In the genomic region with DNA sequence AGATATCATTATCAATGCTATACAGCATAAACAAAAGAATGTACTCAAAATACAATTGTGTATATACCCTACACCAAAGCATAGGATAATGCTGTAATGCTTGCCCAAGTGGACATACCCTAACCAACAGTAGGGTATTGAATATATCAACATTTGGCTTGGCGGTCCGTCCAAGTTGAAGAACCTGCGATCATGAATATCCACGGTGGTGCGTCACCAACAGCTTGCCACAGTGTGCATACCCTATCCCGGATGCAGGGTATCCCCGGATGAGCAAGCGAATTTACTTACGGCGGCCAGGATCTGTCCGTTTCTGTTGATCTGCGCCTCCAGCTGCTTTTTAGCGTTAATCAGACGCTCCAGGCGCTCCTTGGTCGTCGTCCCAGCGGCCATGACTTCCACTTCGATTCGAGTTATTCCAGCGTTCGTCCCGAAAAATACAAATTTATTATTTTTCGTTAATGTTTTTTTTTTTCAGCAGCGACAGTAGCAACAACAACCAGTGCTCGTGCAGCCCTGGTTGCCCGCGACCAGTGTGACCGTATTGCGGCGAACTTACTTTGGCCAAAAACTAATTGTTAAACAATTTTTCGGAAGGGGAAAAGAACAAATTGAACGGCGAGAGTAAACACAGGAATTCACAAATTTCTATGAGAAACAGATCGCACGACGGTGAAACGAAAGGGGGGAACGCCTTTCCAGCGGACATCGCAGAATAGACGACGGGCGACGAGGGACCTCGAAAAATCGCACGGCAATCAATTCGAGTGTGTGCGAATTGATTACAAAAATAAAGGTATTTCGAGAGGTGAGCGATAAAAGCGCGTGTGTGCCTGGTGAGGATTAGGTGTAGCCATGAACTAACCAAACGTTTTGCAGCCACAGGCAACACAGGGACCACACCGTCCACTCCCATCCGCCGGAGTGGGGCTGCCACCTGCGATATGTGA, we compare ENCODE assay signal across 6 fruit fly cellular contexts.
TF ChIP-seq lines count a peak whose summit lies in the region.

A gene (plus strand): TSS at position 413 of the 950 bp plus-strand sequence.
A gene (minus strand): TSS at position 545 of the 950 bp plus-strand sequence.

- TF ChIP-seq CTCF in S2 (optimal IDR thresholded peaks at IDR 0.05; lab: Kevin White, UChicago), result peak; percentile 17 to 31
- TF ChIP-seq CTCF in whole organism, embryonic (GFP tag; optimal IDR thresholded peaks at IDR 0.05; lab: Kevin White, UChicago), result peak; percentile 71

TF ChIP-seq in whole organism, adult, 20 proteins besides CTCF, POLR2A, EP300 and RAD21 (continues in another document):
- TF ChIP-seq CG5204 (GFP tag; optimal IDR thresholded peaks at IDR 0.05; lab: Kevin White, UChicago) (no peak), CG1620 (GFP tag; optimal IDR thresholded peaks at IDR 0.05; lab: Kevin White, UChicago) (no peak), ovo (GFP tag; optimal IDR thresholded peaks at IDR 0.05; lab: Kevin White, UChicago) (no peak), bab1 (GFP tag; optimal IDR thresholded peaks at IDR 0.05; lab: Kevin White, UChicago) (peak; percentile 21), Crg-1 (GFP tag; optimal IDR thresholded peaks at IDR 0.05; lab: Kevin White, UChicago) (no peak), CG7045 (GFP tag; optimal IDR thresholded peaks at IDR 0.05; lab: Kevin White, UChicago) (peak; percentile 21), Mnt (GFP tag; optimal IDR thresholded peaks at IDR 0.05; lab: Kevin White, UChicago) (peak; percentile 37), Hr96 (GFP tag; optimal IDR thresholded peaks at IDR 0.05; lab: Kevin White, UChicago) (peak; percentile 19), CG12768 (GFP tag; optimal IDR thresholded peaks at IDR 0.05; lab: Kevin White, UChicago) (peak; percentile 30), CG7101 (tag; optimal IDR thresholded peaks at IDR 0.05; lab: Kevin White, UChicago) (peak; percentile 13), CG33017 (tag; optimal IDR thresholded peaks at IDR 0.05; lab: Kevin White, UChicago) (no peak), cic (GFP tag; optimal IDR thresholded peaks at IDR 0.05; lab: Kevin White, UChicago) (no peak), CG11617 (GFP tag; optimal IDR thresholded peaks at IDR 0.05; lab: Kevin White, UChicago) (peak; percentile 33), kay (GFP tag; lab: Kevin White, UChicago; ENCODE audit: borderline replicate concordance) (no peak), pad (GFP tag; optimal IDR thresholded peaks at IDR 0.05; lab: Kevin White, UChicago) (peak; percentile 95)

TF ChIP-seq in whole organism, embryonic, 481 proteins besides CTCF, POLR2A, EP300 and RAD21 (continues in another document):
- TF ChIP-seq CG13424 (tag; optimal IDR thresholded peaks at IDR 0.05; lab: Kevin White, UChicago) (peak; percentile 0), CG14710 (tag; optimal IDR thresholded peaks at IDR 0.05; lab: Kevin White, UChicago) (peak; percentile 27), hth (optimal IDR thresholded peaks at IDR 0.05; lab: Kevin White, UChicago) (no peak), Gsc (GFP tag; IDR thresholded peaks at IDR 0.05; lab: Robert Waterston, UW) (peak; percentile 56), CG14050 (GFP tag; IDR thresholded peaks at IDR 0.05; lab: Robert Waterston, UW) (peak; percentile 57; the same call in 2 of the 3 replicates), sob (GFP tag; IDR thresholded peaks at IDR 0.05; lab: Robert Waterston, UW) (peak; percentile 80), CG9876 (GFP tag; optimal IDR thresholded peaks at IDR 0.05; lab: Kevin White, UChicago) (no peak), stc (GFP tag; IDR thresholded peaks at IDR 0.05; lab: Robert Waterston, UW) (no peak), Fer1 (GFP tag; optimal IDR thresholded peaks at IDR 0.05; lab: Kevin White, UChicago) (no peak), Hand (GFP tag; optimal IDR thresholded peaks at IDR 0.05; lab: Kevin White, UChicago) (no peak), ranshi (GFP tag; IDR thresholded peaks at IDR 0.05; lab: Robert Waterston, UW) (peak; percentile 62), D19A (tag; optimal IDR thresholded peaks at IDR 0.05; lab: Kevin White, UChicago) (peak; percentile 71), CG3995 (GFP tag; optimal IDR thresholded peaks at IDR 0.05; lab: Kevin White, UChicago) (no peak), chm (GFP tag; IDR thresholded peaks at IDR 0.05; lab: Robert Waterston, UW) (peak; percentile 78), D19B (GFP tag; optimal IDR thresholded peaks at IDR 0.05; lab: Kevin White, UChicago) (peak; percentile 55), onecut (GFP tag; IDR thresholded peaks at IDR 0.05; lab: Robert Waterston, UW) (no peak)

TF ChIP-seq in whole organism, prepupa, 60 proteins besides CTCF, POLR2A, EP300 and RAD21 (continues in another document):
- TF ChIP-seq Ets21C (GFP tag; optimal IDR thresholded peaks at IDR 0.05; lab: Kevin White, UChicago), result peak; percentile 63
- peak; percentile 74 for TF ChIP-seq achi (GFP tag; optimal IDR thresholded peaks at IDR 0.05; lab: Kevin White, UChicago)
- TF ChIP-seq CG4318 (GFP tag; optimal IDR thresholded peaks at IDR 0.05; lab: Kevin White, UChicago), result no peak
- peak; percentile 78 for TF ChIP-seq topi (GFP tag; optimal IDR thresholded peaks at IDR 0.05; lab: Kevin White, UChicago)
- TF ChIP-seq vri (GFP tag; optimal IDR thresholded peaks at IDR 0.05; lab: Kevin White, UChicago), result no peak
- TF ChIP-seq CG11902 (GFP tag; optimal IDR thresholded peaks at IDR 0.05; lab: Kevin White, UChicago), result peak; percentile 62
- TF ChIP-seq CG6792 (GFP tag; optimal IDR thresholded peaks at IDR 0.05; lab: Kevin White, UChicago), result peak; percentile 68
- no peak for TF ChIP-seq CG9139 (GFP tag; optimal IDR thresholded peaks at IDR 0.05; lab: Kevin White, UChicago)
- peak; percentile 63 for TF ChIP-seq dac (GFP tag; optimal IDR thresholded peaks at IDR 0.05; lab: Kevin White, UChicago)
- TF ChIP-seq acj6 (GFP tag; optimal IDR thresholded peaks at IDR 0.05; lab: Kevin White, UChicago), result peak; percentile 69
- TF ChIP-seq lz (GFP tag; optimal IDR thresholded peaks at IDR 0.05; lab: Kevin White, UChicago), result peak; percentile 79
- no peak for TF ChIP-seq Eip93F (GFP tag; optimal IDR thresholded peaks at IDR 0.05; lab: Kevin White, UChicago)
- no peak for TF ChIP-seq fkh (GFP tag; optimal IDR thresholded peaks at IDR 0.05; lab: Kevin White, UChicago)
- peak; percentile 92 for TF ChIP-seq CG6163 (GFP tag; IDR thresholded peaks at IDR 0.05; lab: Robert Waterston, UW)
- TF ChIP-seq CG7368 (GFP tag; optimal IDR thresholded peaks at IDR 0.05; lab: Kevin White, UChicago), result peak; percentile 76
- peak in 1 of 2 experiments; percentile 39 for TF ChIP-seq salr (GFP tag; optimal IDR thresholded peaks at IDR 0.05; lab: Kevin White, UChicago)
- TF ChIP-seq Hr38 (GFP tag; optimal IDR thresholded peaks at IDR 0.05; lab: Kevin White, UChicago), result no peak

TF ChIP-seq in whole organism, pupa, 21 proteins besides CTCF, POLR2A, EP300 and RAD21 (continues in another document):
- peak; percentile 60 for TF ChIP-seq CG15710 (tag; optimal IDR thresholded peaks at IDR 0.05; lab: Kevin White, UChicago)
- no peak for TF ChIP-seq CG14655 (GFP tag; optimal IDR thresholded peaks at IDR 0.05; lab: Kevin White, UChicago)
- TF ChIP-seq CG13204 (GFP tag; optimal IDR thresholded peaks at IDR 0.05; lab: Kevin White, UChicago), result no peak
- TF ChIP-seq fd96Ca (GFP tag; IDR thresholded peaks at IDR 0.05; lab: Robert Waterston, UW), result peak; percentile 88
- peak; percentile 69 for TF ChIP-seq CG17806 (tag; optimal IDR thresholded peaks at IDR 0.05; lab: Kevin White, UChicago)
- TF ChIP-seq CG32121 (GFP tag; IDR thresholded peaks at IDR 0.05; lab: Robert Waterston, UW), result peak; percentile 80
- TF ChIP-seq CG12605 (GFP tag; IDR thresholded peaks at IDR 0.05; lab: Robert Waterston, UW), result peak; percentile 78
- TF ChIP-seq rn (GFP tag; IDR thresholded peaks at IDR 0.05; lab: Robert Waterston, UW), result peak; percentile 75
- TF ChIP-seq gl (tag; optimal IDR thresholded peaks at IDR 0.05; lab: Kevin White, UChicago), result peak; percentile 23
- no peak for TF ChIP-seq EcR (GFP tag; optimal IDR thresholded peaks at IDR 0.05; lab: Kevin White, UChicago)
- peak; percentile 74 for TF ChIP-seq Pif1B (GFP tag; optimal IDR thresholded peaks at IDR 0.05; lab: Kevin White, UChicago)
- TF ChIP-seq CG10348 (GFP tag; IDR thresholded peaks at IDR 0.05; lab: Robert Waterston, UW), result peak; percentile 47; the same call in 1 of the 2 replicates
- TF ChIP-seq CG8301 (tag; optimal IDR thresholded peaks at IDR 0.05; lab: Kevin White, UChicago), result peak; percentile 66
- peak; percentile 61 for TF ChIP-seq CG9948 (tag; optimal IDR thresholded peaks at IDR 0.05; lab: Kevin White, UChicago)
- TF ChIP-seq D1 (tag; optimal IDR thresholded peaks at IDR 0.05; lab: Kevin White, UChicago), result no peak
- TF ChIP-seq Pif1A (GFP tag; optimal IDR thresholded peaks at IDR 0.05; lab: Kevin White, UChicago), result peak; percentile 80
- peak; percentile 94 for TF ChIP-seq CG4496 (GFP tag; IDR thresholded peaks at IDR 0.05; lab: Robert Waterston, UW)
- TF ChIP-seq CG8159 (tag; optimal IDR thresholded peaks at IDR 0.05; lab: Kevin White, UChicago), result peak; percentile 59

TF ChIP-seq in whole organism, wandering third instar larva, 38 proteins besides CTCF, POLR2A, EP300 and RAD21 (continues in another document):
- TF ChIP-seq Dfd (GFP tag; optimal IDR thresholded peaks at IDR 0.05; lab: Kevin White, UChicago) (no peak), psq (GFP tag; optimal IDR thresholded peaks at IDR 0.05; lab: Kevin White, UChicago) (peak; percentile 56), sv (GFP tag; optimal IDR thresholded peaks at IDR 0.05; lab: Kevin White, UChicago) (peak; percentile 39), N (GFP tag; optimal IDR thresholded peaks at IDR 0.05; lab: Kevin White, UChicago) (no peak), ey (GFP tag; optimal IDR thresholded peaks at IDR 0.05; lab: Kevin White, UChicago) (peak; percentile 77), dmrt93B (GFP tag; optimal IDR thresholded peaks at IDR 0.05; lab: Kevin White, UChicago) (no peak), rgr (GFP tag; optimal IDR thresholded peaks at IDR 0.05; lab: Kevin White, UChicago) (peak; percentile 62), br (GFP tag; optimal IDR thresholded peaks at IDR 0.05; lab: Kevin White, UChicago) (peak; percentile 66), Hr78 (GFP tag; optimal IDR thresholded peaks at IDR 0.05; lab: Kevin White, UChicago) (no peak), Sp1 (GFP tag; optimal IDR thresholded peaks at IDR 0.05; lab: Kevin White, UChicago) (peak; percentile 13), jim (GFP tag; optimal IDR thresholded peaks at IDR 0.05; lab: Kevin White, UChicago) (peak; percentile 51), HLH106 (tag; optimal IDR thresholded peaks at IDR 0.05; lab: Kevin White, UChicago) (peak; percentile 27), OdsH (GFP tag; optimal IDR thresholded peaks at IDR 0.05; lab: Kevin White, UChicago) (peak; percentile 66), woc (GFP tag; optimal IDR thresholded peaks at IDR 0.05; lab: Kevin White, UChicago) (no peak), foxo (GFP tag; optimal IDR thresholded peaks at IDR 0.05; lab: Kevin White, UChicago) (peak in 1 of 2 experiments; percentile 80), CG9705 (GFP tag; optimal IDR thresholded peaks at IDR 0.05; lab: Kevin White, UChicago) (no peak), dl (GFP tag; optimal IDR thresholded peaks at IDR 0.05; lab: Kevin White, UChicago; ENCODE audit: insufficient read depth in 1 of 2, partially characterized antibody in 2 of 2) (no peak), Hnf4 (GFP tag; optimal IDR thresholded peaks at IDR 0.05; lab: Kevin White, UChicago) (no peak), Jra (GFP tag; optimal IDR thresholded peaks at IDR 0.05; lab: Kevin White, UChicago) (no peak), GATAd (GFP tag; optimal IDR thresholded peaks at IDR 0.05; lab: Kevin White, UChicago) (no peak)
